Fruit fly (Drosophila melanogaster): ENCODE measurements around the gene Arc42.

The Arc42 gene

dm6 chr3R:19858017-19858659 lies 19.4 kb upstream of the Arc42 start:
- TF ChIP-seq pan (optimal IDR thresholded peaks at IDR 0.05) (no peak), psq (optimal IDR thresholded peaks at IDR 0.05) (no peak)

dm6 chr3R:19858944-19859343 lies 18.6 kb upstream of the Arc42 start:
- TF ChIP-seq usp (GFP tag; optimal IDR thresholded peaks at IDR 0.05) (no peak), psq (optimal IDR thresholded peaks at IDR 0.05) (no peak), Dll (optimal IDR thresholded peaks at IDR 0.05) (no peak)

- TF ChIP-seq CG8478 (optimal IDR thresholded peaks at IDR 0.05): no peak
- TF ChIP-seq pan (optimal IDR thresholded peaks at IDR 0.05): no peak
- TF ChIP-seq EcR (GFP tag; optimal IDR thresholded peaks at IDR 0.05): no peak
- TF ChIP-seq Dll (optimal IDR thresholded peaks at IDR 0.05): no peak
- TF ChIP-seq usp (GFP tag; optimal IDR thresholded peaks at IDR 0.05): no peak
- TF ChIP-seq psq (optimal IDR thresholded peaks at IDR 0.05): no peak
Observed at dm6 chr3R:19859370-19860033, 18.0 kb upstream of the Arc42 start.

dm6 chr3R:19860996-19861719 lies 16.4 kb upstream of the Arc42 start, which contains the start of the genes Ire1 and Mrm2:
Ire1 (minus strand) TSS chr3R:19861291.
Mrm2 (plus strand) TSS chr3R:19861610.
- no peak for TF ChIP-seq psq (optimal IDR thresholded peaks at IDR 0.05)
- no peak for TF ChIP-seq pan (optimal IDR thresholded peaks at IDR 0.05)
- TF ChIP-seq usp (GFP tag; optimal IDR thresholded peaks at IDR 0.05): no peak
- no peak for TF ChIP-seq EcR (GFP tag; optimal IDR thresholded peaks at IDR 0.05)
- no peak for TF ChIP-seq Dll (optimal IDR thresholded peaks at IDR 0.05)
- TF ChIP-seq CG8478 (optimal IDR thresholded peaks at IDR 0.05): no peak

dm6 chr3R:19863979-19864775 lies 13.4 kb upstream of the Arc42 start, which contains the start of the genes CG4572 and CG4686:
CG4572 (minus strand) TSS chr3R:19864393.
CG4686 (plus strand) TSS chr3R:19864496.
- no peak for TF ChIP-seq CG8478 (optimal IDR thresholded peaks at IDR 0.05)
- TF ChIP-seq pan (optimal IDR thresholded peaks at IDR 0.05): no peak
- TF ChIP-seq EcR (GFP tag; optimal IDR thresholded peaks at IDR 0.05): no peak
- no peak for TF ChIP-seq psq (optimal IDR thresholded peaks at IDR 0.05)
- TF ChIP-seq Dll (optimal IDR thresholded peaks at IDR 0.05): no peak
- no peak for TF ChIP-seq usp (GFP tag; optimal IDR thresholded peaks at IDR 0.05)

dm6 chr3R:19873102-19873737 lies 4.3 kb upstream of the Arc42 start:
- TF ChIP-seq CG8478 (optimal IDR thresholded peaks at IDR 0.05) (no peak), EcR (GFP tag; optimal IDR thresholded peaks at IDR 0.05) (no peak), Dll (optimal IDR thresholded peaks at IDR 0.05) (no peak), usp (GFP tag; optimal IDR thresholded peaks at IDR 0.05) (no peak), psq (optimal IDR thresholded peaks at IDR 0.05) (no peak), pan (optimal IDR thresholded peaks at IDR 0.05) (no peak)

dm6 chr3R:19875118-19875887 lies 2.2 kb upstream of the Arc42 start, which contains the start of gene Mrp5:
Mrp5 (minus strand) TSS chr3R:19875678.
- TF ChIP-seq Dll (optimal IDR thresholded peaks at IDR 0.05) (peak; percentile 75), psq (optimal IDR thresholded peaks at IDR 0.05) (no peak)

dm6 chr3R:19879470-19880052 lies 2.0 kb downstream of the Arc42 start, which contains the start of gene Ask1:
Ask1 (plus strand) TSS chr3R:19879719.
- TF ChIP-seq Dll (optimal IDR thresholded peaks at IDR 0.05) (no peak), EcR (GFP tag; optimal IDR thresholded peaks at IDR 0.05) (no peak), psq (optimal IDR thresholded peaks at IDR 0.05) (no peak), CG8478 (optimal IDR thresholded peaks at IDR 0.05) (no peak), pan (optimal IDR thresholded peaks at IDR 0.05) (no peak), usp (GFP tag; optimal IDR thresholded peaks at IDR 0.05) (no peak)

dm6 chr3R:19880431-19880939 lies 2.9 kb downstream of the Arc42 start:
- TF ChIP-seq CG8478 (optimal IDR thresholded peaks at IDR 0.05) (no peak), usp (GFP tag; optimal IDR thresholded peaks at IDR 0.05) (no peak), pan (optimal IDR thresholded peaks at IDR 0.05) (no peak), psq (optimal IDR thresholded peaks at IDR 0.05) (no peak), Dll (optimal IDR thresholded peaks at IDR 0.05) (no peak), EcR (GFP tag; optimal IDR thresholded peaks at IDR 0.05) (no peak)

- TF ChIP-seq usp (GFP tag; optimal IDR thresholded peaks at IDR 0.05): no peak
- TF ChIP-seq CG8478 (optimal IDR thresholded peaks at IDR 0.05): no peak
- no peak for TF ChIP-seq psq (optimal IDR thresholded peaks at IDR 0.05)
- TF ChIP-seq Dll (optimal IDR thresholded peaks at IDR 0.05): no peak
- TF ChIP-seq pan (optimal IDR thresholded peaks at IDR 0.05): no peak
- no peak for TF ChIP-seq EcR (GFP tag; optimal IDR thresholded peaks at IDR 0.05)
Observed at dm6 chr3R:19888156-19888784, 10.7 kb downstream of the Arc42 start, which contains the start of gene ninaE. ninaE (minus strand) TSS chr3R:19888206.

Measured in whole organism.